Worm (Caenorhabditis elegans): ENCODE data around the gene srxa-6.

ce11 chrV:20778257-20778697 is 43.5 kb downstream of the srxa-6 start:
- TF ChIP-seq lin-13 (GFP tag; optimal IDR thresholded peaks at IDR 0.05) (peak; percentile 92), alr-1 (tag; optimal IDR thresholded peaks at IDR 0.05) (peak; percentile 5), nhr-12 (tag; optimal IDR thresholded peaks at IDR 0.05) (no peak), aly-2 (tag; optimal IDR thresholded peaks at IDR 0.05) (no peak), R02D3.7 (tag; optimal IDR thresholded peaks at IDR 0.05) (no peak), sma-3 (GFP tag; optimal IDR thresholded peaks at IDR 0.05) (peak; percentile 96), fos-1 (tag; optimal IDR thresholded peaks at IDR 0.05) (peak; percentile 95), nhr-23 (tag; optimal IDR thresholded peaks at IDR 0.05) (no peak), zag-1 (tag; optimal IDR thresholded peaks at IDR 0.05) (peak; percentile 96), ZK546.5 (tag; optimal IDR thresholded peaks at IDR 0.05) (peak; percentile 7), ztf-4 (tag; optimal IDR thresholded peaks at IDR 0.05) (peak; percentile 98), nhr-10 (tag; optimal IDR thresholded peaks at IDR 0.05) (peak; percentile 77), unc-39 (tag; optimal IDR thresholded peaks at IDR 0.05) (no peak), lin-39 (tag; optimal IDR thresholded peaks at IDR 0.05) (peak; percentile 78)
